Worm (Caenorhabditis elegans): Measurements from ENCODE around the gene hst-6.

DNA sequence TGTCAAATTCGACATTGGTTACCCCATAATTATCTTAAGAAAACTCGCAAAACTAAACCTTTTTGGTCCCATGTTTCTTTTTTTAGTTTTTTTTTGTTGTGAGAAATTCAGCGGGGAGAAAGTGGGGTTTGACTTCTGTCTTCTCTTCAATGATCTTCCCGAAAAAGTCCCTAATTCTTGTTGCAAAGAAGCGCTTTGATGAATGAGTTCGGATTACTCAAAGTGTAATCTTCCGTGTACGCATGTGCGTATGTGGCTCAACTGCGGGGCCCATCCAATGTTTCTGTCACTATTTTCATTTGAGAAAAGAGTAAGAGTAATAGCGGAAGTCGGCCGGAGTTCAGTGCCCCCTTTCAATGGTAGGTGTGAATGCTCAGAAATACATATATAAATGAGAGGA lies 35.8 kb downstream of the hst-6 start:
- no peak for TF ChIP-seq him-1 (tag; optimal IDR thresholded peaks at IDR 0.05)
- TF ChIP-seq attf-6 (GFP tag; IDR thresholded peaks at IDR 0.05): no peak
- no peak for TF ChIP-seq lin-35 (GFP tag; optimal IDR thresholded peaks at IDR 0.05)
- no peak for TF ChIP-seq unc-130 (GFP tag; optimal IDR thresholded peaks at IDR 0.05)
- no peak for TF ChIP-seq mcd-1 (GFP tag; IDR thresholded peaks at IDR 0.05)
- TF ChIP-seq dpl-1 (GFP tag; optimal IDR thresholded peaks at IDR 0.05): no peak

Measured in whole organism, young adult.